Worm (Caenorhabditis elegans) whole organism, young adult: Measurements from ENCODE around the gene C32B5.18.
"Not testable (repeated sequence)": the region's sequence is repeated elsewhere in the genome, so short reads cannot be mapped to it uniquely, and the experiment has no call there.

Experiments used
- Y95B8A.8 ChIP-seq: fragments of 200-800 bp; sonication (Bioruptor generic); IDR thresholded peaks from 2 replicates; pipeline ENCODE4 v1.3.6; 2022; ENCODE audit warnings: missing genetic modification reagents, missing genetic modification characterization, missing compliant biosample characterization
- ama-1 ChIP-seq, 3 experiments: fragments of 150-350 bp in 1 of 3; sonication (generic microtip) in 2 of 3; optimal IDR thresholded peaks; 2 replicates each; lab custom pipeline; 2014 to 2018; ENCODE audit warnings: missing biosample characterization in 2 of 3, missing genetic modification characterization in 2 of 3, missing genetic modification reagents in 2 of 3
- aptf-2 ChIP-seq: fragments of 200-800 bp; sonication (Bioruptor generic); conservative IDR thresholded peaks from 2 replicates; pipeline ENCODE4 v1.3.6; 2022; ENCODE audit warnings: missing genetic modification reagents, missing genetic modification characterization, missing compliant biosample characterization
- madf-6 ChIP-seq: fragments of 200-800 bp; sonication (Bioruptor generic); IDR thresholded peaks from 2 replicates; pipeline ENCODE4 v1.3.6; 2022; ENCODE audit warnings: missing genetic modification reagents, missing genetic modification characterization, missing compliant biosample characterization
- nfya-2 ChIP-seq: fragments of 200-800 bp; sonication (Bioruptor generic); IDR thresholded peaks from 2 replicates; pipeline ENCODE4 v1.3.6; 2022; ENCODE audit warnings: missing genetic modification reagents, missing genetic modification characterization, missing compliant biosample characterization
- ztf-26 ChIP-seq: sonication (generic microtip); optimal IDR thresholded peaks from 2 replicates; lab custom pipeline; 2017; ENCODE audit warnings: missing genetic modification characterization, missing compliant biosample characterization

DNA sequence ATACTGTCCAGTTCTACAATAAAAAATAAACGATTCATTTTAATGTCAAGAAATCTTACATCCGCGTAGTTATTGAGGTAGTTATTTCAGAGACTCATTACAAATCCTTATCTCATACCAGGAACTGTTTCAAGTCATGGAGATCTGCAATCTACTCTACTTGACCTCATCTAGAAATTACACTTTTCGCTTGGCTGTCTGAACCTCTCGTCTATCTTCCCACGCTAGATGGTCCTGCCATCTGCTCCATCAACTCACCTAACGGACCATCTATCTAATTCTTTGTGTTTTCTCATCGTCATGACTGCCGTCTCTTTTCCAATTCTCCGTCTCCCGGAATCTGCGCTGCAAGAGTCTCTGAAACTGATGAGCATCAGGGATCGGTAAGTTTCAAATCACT lies 33.9 kb downstream of the C32B5.18 start, which contains the start of gene F45D11.7:
- not testable (repeated sequence) for TF ChIP-seq madf-6; nfya-2; aptf-2 (GFP tag; lab: Robert Waterston, UW); ama-1 (optimal IDR thresholded peaks at IDR 0.05; lab: Kevin White, UChicago); ama-1 (GFP tag; optimal IDR thresholded peaks at IDR 0.05; lab: Kevin White, UChicago); Y95B8A.8 (GFP tag; lab: Robert Waterston, UW); ztf-26 (tag; lab: Kevin White, UChicago)
